Worm (Caenorhabditis elegans) whole organism, midembryonic: ENCODE results near the gene Y53G8AL.1.

Experiments
- T22C8.4 ChIP-seq: fragments of 200-800 bp; sonication (Bioruptor generic); IDR thresholded peaks from 2 replicates; pipeline ENCODE4 v1.3.6; 2022; ENCODE audit warnings: missing genetic modification characterization, missing compliant biosample characterization
- cog-1 ChIP-seq: sonication (generic microtip); optimal IDR thresholded peaks from 2 replicates; lab custom pipeline; 2016; ENCODE audit warnings: missing genetic modification characterization, missing compliant biosample characterization
- flt-1 ChIP-seq: fragments of 200-800 bp; sonication (Bioruptor generic); IDR thresholded peaks from 2 replicates; pipeline ENCODE4 v1.3.6; 2022; ENCODE audit warnings: missing genetic modification characterization, missing compliant biosample characterization
- klf-2 ChIP-seq: fragments of 200-800 bp; sonication (Bioruptor generic); conservative IDR thresholded peaks from 2 replicates; pipeline ENCODE4 v1.3.6; 2022; ENCODE audit warnings: missing genetic modification reagents, missing genetic modification characterization, missing compliant biosample characterization
- med-1 ChIP-seq: sonication (generic microtip); optimal IDR thresholded peaks from 2 replicates; lab custom pipeline; 2017; ENCODE audit warnings: missing genetic modification characterization, mild to moderate bottlenecking, missing compliant biosample characterization, antibody characterized with exemption, missing genetic modification reagents; ENCODE audit not compliant: insufficient read depth
- ref-1 ChIP-seq: fragments of 200-800 bp; sonication (Bioruptor generic); conservative IDR thresholded peaks from 2 replicates; pipeline ENCODE4 v1.3.6; 2022; ENCODE audit warnings: missing genetic modification reagents, missing genetic modification characterization, missing compliant biosample characterization
- tab-1 ChIP-seq: fragments of 200-800 bp; sonication (Bioruptor generic); IDR thresholded peaks from 2 replicates; pipeline ENCODE4 v1.3.6; 2022; ENCODE audit warnings: missing genetic modification characterization, missing compliant biosample characterization
- ztf-23 ChIP-seq: fragments of 200-800 bp; sonication (Bioruptor generic); IDR thresholded peaks from 2 replicates; pipeline ENCODE4 v1.3.6; 2022; ENCODE audit warnings: missing genetic modification reagents, missing genetic modification characterization, missing compliant biosample characterization
- ztf-29 ChIP-seq: fragments of 200-800 bp; sonication (Bioruptor generic); IDR thresholded peaks from 2 replicates; pipeline ENCODE4 v1.3.6; 2022; ENCODE audit warnings: missing genetic modification reagents, missing genetic modification characterization, missing compliant biosample characterization

Gene Y53G8AL.1

DNA sequence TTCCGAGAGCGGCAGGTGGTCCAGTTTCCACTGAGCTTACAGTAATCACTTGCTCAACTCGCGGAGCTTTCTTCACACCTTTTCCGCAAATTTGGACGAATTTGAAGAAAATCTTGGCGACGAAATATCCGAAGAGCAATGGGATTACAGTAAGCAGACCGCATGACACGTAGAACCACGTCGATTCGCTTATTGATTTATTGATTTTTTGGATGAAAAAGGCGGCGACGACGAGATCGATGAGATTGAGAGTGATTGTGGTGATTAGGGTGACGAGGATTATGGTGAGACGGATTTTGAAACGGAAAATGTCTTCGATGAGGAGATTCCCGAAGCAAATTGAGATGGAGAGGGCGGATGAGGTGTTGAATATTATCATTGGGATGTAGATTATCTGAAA, 30.8 kb downstream of the Y53G8AL.1 start:
- TF ChIP-seq tab-1 (GFP tag; lab: Robert Waterston, UW) (no peak), cog-1 (tag; lab: Kevin White, UChicago) (no peak), ztf-29 (GFP tag; lab: Robert Waterston, UW) (no peak), T22C8.4 (GFP tag; lab: Robert Waterston, UW) (peak; percentile 36; the same call in 1 of the 2 replicates)

DNA sequence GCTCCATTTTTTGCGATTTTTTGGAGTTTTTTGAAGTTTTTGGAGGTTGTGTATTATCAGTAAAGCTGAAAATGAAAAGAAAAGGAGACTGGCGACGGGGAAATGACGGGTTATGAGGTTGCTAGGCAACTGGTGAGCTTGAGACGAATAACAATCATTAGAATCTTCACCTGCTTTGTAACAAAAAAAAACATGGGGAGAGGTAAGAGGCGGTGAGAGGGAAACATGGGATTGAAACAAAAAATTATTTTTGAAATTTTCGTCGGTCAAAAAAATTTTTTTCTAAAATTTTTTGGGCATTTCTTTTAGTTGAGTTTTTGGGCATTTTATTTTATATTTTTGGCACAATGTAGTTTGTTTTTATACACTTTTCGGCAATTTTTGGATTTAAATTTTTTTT, 33.7 kb downstream of the Y53G8AL.1 start, which contains the start of gene Y53G8AM.7:
TSS of gene Y53G8AM.7 (minus strand) at position 101 of the 400 bp plus-strand sequence.
- TF ChIP-seq med-1 (no peak), ztf-23 (GFP tag; lab: Robert Waterston, UW) (no peak), cog-1 (tag; lab: Kevin White, UChicago) (no peak), flt-1 (GFP tag; lab: Robert Waterston, UW) (no peak), klf-2 (GFP tag; lab: Robert Waterston, UW) (no peak), tab-1 (GFP tag; lab: Robert Waterston, UW) (no peak)

DNA sequence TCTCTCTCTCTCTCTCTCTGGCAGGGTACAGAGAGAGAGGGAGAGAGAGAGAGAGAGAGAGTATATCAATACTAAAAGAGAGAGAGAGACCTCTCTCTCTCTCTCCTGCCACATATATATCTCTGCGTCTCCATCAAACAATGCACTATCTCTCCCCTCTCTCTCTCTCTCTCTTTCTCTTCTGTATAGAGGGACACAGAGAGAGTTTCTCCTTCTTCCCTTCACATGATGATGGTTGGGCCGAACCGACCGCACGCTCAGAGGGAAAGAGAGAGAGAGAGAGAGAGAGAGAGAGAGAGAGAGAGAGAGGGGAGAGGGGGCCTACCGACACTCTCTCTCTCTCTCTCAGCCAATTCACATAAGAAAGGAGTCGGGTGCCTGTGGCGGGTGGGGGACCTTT, 38.8 kb downstream of the Y53G8AL.1 start:
- TF ChIP-seq T22C8.4 (GFP tag; lab: Robert Waterston, UW) = no peak
- no peak for TF ChIP-seq med-1
- no peak for TF ChIP-seq tab-1 (GFP tag; lab: Robert Waterston, UW)
- no peak for TF ChIP-seq klf-2 (GFP tag; lab: Robert Waterston, UW)
- 0 out of 2 replicates have a peak, but pooled peaks have one; percentile 21 for TF ChIP-seq flt-1 (GFP tag; lab: Robert Waterston, UW)
- TF ChIP-seq cog-1 (tag; lab: Kevin White, UChicago) = peak; percentile 72

DNA sequence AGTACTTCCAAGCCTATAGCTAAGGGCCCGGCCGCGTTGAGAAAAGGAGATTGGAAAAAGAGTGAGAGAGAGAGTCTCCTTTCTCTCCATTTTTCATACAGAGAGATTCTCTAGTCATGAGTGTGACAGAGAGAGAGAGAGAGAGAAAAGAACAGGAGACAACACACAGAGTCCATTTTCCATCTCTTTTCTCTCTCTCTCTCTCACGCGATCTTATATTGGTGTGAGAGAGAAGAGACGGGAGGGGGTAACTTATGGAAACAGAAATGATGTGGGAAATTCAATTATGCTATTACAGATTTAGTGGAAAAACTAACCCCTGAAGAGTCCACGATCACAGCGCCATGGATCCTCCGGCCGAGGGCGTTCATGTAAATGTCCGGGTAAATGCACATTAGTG, 40.2 kb downstream of the Y53G8AL.1 start:
- TF ChIP-seq T22C8.4 (GFP tag; lab: Robert Waterston, UW) (no peak), tab-1 (GFP tag; lab: Robert Waterston, UW) (no peak), ztf-23 (GFP tag; lab: Robert Waterston, UW) (no peak), ztf-29 (GFP tag; lab: Robert Waterston, UW) (no peak), ref-1 (GFP tag; lab: Robert Waterston, UW) (no peak), cog-1 (tag; lab: Kevin White, UChicago) (no peak), flt-1 (GFP tag; lab: Robert Waterston, UW) (no peak), med-1 (no peak), klf-2 (GFP tag; lab: Robert Waterston, UW) (no peak)

DNA sequence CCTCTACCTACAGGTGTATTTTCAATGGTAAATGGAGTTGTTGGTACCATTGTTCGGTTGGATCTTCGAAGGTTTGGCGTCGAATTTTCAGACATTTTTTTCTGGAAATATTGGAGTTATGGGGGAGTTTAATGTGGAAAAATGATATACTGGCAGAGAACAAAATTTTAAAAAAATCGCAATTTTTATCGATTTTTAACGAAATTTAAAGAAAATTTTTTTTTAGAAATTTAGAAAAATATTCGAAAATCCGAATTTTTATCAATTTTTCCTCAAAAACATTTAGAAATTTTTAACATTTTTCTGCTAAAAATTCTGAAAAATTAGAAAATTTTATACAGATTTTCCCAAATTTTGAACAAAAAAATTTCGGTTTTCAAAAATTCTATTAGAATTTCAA, 45.7 kb downstream of the Y53G8AL.1 start, which contains the start of gene Y53G8AM.8:
TSS of gene Y53G8AM.8 (minus strand) at position 101 of the 400 bp plus-strand sequence.
- TF ChIP-seq tab-1 (GFP tag; lab: Robert Waterston, UW) (no peak), ztf-23 (GFP tag; lab: Robert Waterston, UW) (no peak), klf-2 (GFP tag; lab: Robert Waterston, UW) (no peak), cog-1 (tag; lab: Kevin White, UChicago) (no peak), ref-1 (GFP tag; lab: Robert Waterston, UW) (no peak), T22C8.4 (GFP tag; lab: Robert Waterston, UW) (no peak), med-1 (no peak), ztf-29 (GFP tag; lab: Robert Waterston, UW) (no peak), flt-1 (GFP tag; lab: Robert Waterston, UW) (no peak)

DNA sequence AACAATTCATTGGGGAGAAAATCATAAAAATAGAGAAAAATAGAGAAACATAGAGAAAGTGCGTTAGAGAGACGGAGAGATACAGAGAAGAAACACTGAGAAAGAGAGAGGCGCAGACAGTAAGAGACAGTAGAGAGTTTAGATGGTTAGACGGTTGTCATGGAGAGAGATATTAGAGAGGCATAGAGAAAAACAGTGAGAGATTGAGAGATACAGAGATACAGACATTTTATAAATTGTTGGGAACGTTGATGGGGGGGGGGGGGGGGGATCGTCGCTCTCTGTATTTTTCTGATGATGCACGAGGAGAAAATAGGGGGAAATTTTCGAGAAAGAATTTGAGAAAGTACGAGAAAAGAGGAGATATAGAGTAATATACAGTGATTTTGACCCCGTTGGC, 46.4 kb downstream of the Y53G8AL.1 start:
- no peak for TF ChIP-seq klf-2 (GFP tag; lab: Robert Waterston, UW)
- 0 out of 2 replicates have a peak, but pooled peaks have one; percentile 39 for TF ChIP-seq ztf-23 (GFP tag; lab: Robert Waterston, UW)
- TF ChIP-seq ztf-29 (GFP tag; lab: Robert Waterston, UW) = no peak
- TF ChIP-seq cog-1 (tag; lab: Kevin White, UChicago) = peak; percentile 55
- no peak for TF ChIP-seq med-1
- TF ChIP-seq T22C8.4 (GFP tag; lab: Robert Waterston, UW) = no peak

DNA sequence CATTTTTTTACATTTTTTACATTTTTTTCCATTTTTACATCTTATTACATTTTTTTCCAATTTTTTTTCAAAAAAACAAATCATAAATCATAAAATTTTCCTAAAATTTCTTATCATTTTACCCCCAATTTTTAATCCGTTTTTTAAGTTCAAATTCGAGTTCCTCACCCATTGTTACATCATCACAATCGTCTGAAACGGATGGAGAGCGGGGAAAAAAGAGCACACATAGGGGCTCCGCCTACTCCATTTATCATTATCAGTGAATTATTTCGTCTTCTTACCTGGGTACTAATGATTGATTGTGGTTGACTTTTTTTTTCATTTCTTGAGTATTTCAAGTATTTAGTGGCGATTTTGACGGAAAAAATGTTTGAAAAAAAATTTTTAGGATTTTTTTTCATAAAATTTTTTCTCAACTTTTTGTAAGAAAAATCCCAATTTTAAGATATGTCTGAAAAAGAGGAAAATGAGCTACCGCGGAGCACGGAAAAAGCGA, 49.0 kb downstream of the Y53G8AL.1 start, which contains the start of gene mfsd-8:
TSS of gene mfsd-8 (plus strand) at position 449 of the 499 bp plus-strand sequence.
- no peak for TF ChIP-seq klf-2 (GFP tag; lab: Robert Waterston, UW)
- TF ChIP-seq ztf-23 (GFP tag; lab: Robert Waterston, UW) = no peak
- no peak for TF ChIP-seq T22C8.4 (GFP tag; lab: Robert Waterston, UW)
- TF ChIP-seq ref-1 (GFP tag; lab: Robert Waterston, UW) = no peak
- no peak for TF ChIP-seq tab-1 (GFP tag; lab: Robert Waterston, UW)
- TF ChIP-seq ztf-29 (GFP tag; lab: Robert Waterston, UW) = no peak
- TF ChIP-seq med-1 = no peak
- TF ChIP-seq cog-1 (tag; lab: Kevin White, UChicago) = no peak
- TF ChIP-seq flt-1 (GFP tag; lab: Robert Waterston, UW) = no peak
